Fruit fly (Drosophila melanogaster) whole organism, prepupa: ENCODE measurements around the gene Snx27.

ENCODE experiments used
- Blimp-1 ChIP-seq: fragments of 200-800 bp; sonication (Bioruptor generic); optimal IDR thresholded peaks from 3 replicates; lab custom pipeline; 2017; ENCODE audit warnings: missing biosample characterization, missing genetic modification characterization, mild to moderate bottlenecking, moderate library complexity, missing genetic modification reagents
- CG10631 ChIP-seq: fragments of 200-800 bp; sonication (Bioruptor generic); optimal IDR thresholded peaks from 2 replicates; lab custom pipeline; 2016; ENCODE audit warnings: missing biosample characterization, missing genetic modification characterization
- CG11294 ChIP-seq: fragments of 200-800 bp; sonication (Bioruptor generic); IDR thresholded peaks from 2 replicates; pipeline ENCODE4 v1.3.6; 2022; ENCODE audit warnings: missing biosample characterization, missing genetic modification characterization
- CG11762 ChIP-seq: fragments of 200-800 bp; sonication (Bioruptor generic); optimal IDR thresholded peaks from 3 replicates; lab custom pipeline; 2016; ENCODE audit warnings: missing biosample characterization, missing genetic modification characterization; ENCODE audit not compliant: insufficient read depth
- CG3032 ChIP-seq: fragments of 200-800 bp; optimal IDR thresholded peaks from 2 replicates; lab custom pipeline; 2019; ENCODE audit warnings: missing biosample characterization, mild to moderate bottlenecking, missing genetic modification characterization, moderate library complexity
- CG31627 ChIP-seq: fragments of 200-800 bp; sonication (Bioruptor generic); optimal IDR thresholded peaks from 3 replicates; lab custom pipeline; 2016; ENCODE audit warnings: missing biosample characterization, missing genetic modification characterization
- CG32006 ChIP-seq: fragments of 200-800 bp; sonication (Bioruptor generic); optimal IDR thresholded peaks from 3 replicates; lab custom pipeline; 2017; ENCODE audit warnings: missing biosample characterization, mild to moderate bottlenecking, missing genetic modification characterization
- CG34406 ChIP-seq: fragments of 200-800 bp; sonication (Bioruptor generic); optimal IDR thresholded peaks from 3 replicates; lab custom pipeline; 2016; ENCODE audit warnings: missing biosample characterization, missing genetic modification characterization
- CG3919 ChIP-seq: fragments of 200-800 bp; sonication (Bioruptor generic); optimal IDR thresholded peaks from 3 replicates; lab custom pipeline; 2016; ENCODE audit warnings: missing biosample characterization, missing genetic modification characterization
- CG4318 ChIP-seq: fragments of 200-800 bp; sonication (Bioruptor generic); optimal IDR thresholded peaks from 3 replicates; lab custom pipeline; 2017; ENCODE audit warnings: missing biosample characterization, mild to moderate bottlenecking, missing genetic modification characterization
- CG6163 ChIP-seq: fragments of 200-800 bp; sonication (Bioruptor generic); IDR thresholded peaks from 3 replicates; pipeline ENCODE4 v1.3.6; 2022; ENCODE audit warnings: missing biosample characterization, missing genetic modification characterization
- CG6276 ChIP-seq: fragments of 200-800 bp; sonication (Bioruptor generic); optimal IDR thresholded peaks from 2 replicates; lab custom pipeline; 2017; ENCODE audit warnings: missing biosample characterization, mild to moderate bottlenecking, missing genetic modification characterization
- CG6792 ChIP-seq: fragments of 200-800 bp; sonication (Bioruptor generic); optimal IDR thresholded peaks from 3 replicates; lab custom pipeline; 2016; ENCODE audit warnings: missing biosample characterization, missing genetic modification characterization
- CG6808 ChIP-seq: fragments of 200-800 bp; sonication (Bioruptor generic); optimal IDR thresholded peaks from 3 replicates; lab custom pipeline; 2017; ENCODE audit warnings: missing biosample characterization, missing genetic modification characterization, mild to moderate bottlenecking, moderate library complexity, missing genetic modification reagents
- CG6854 ChIP-seq: fragments of 200-800 bp; sonication (Bioruptor generic); optimal IDR thresholded peaks from 2 replicates; lab custom pipeline; 2017; ENCODE audit warnings: missing biosample characterization, mild to moderate bottlenecking, missing genetic modification characterization
- CG8319 ChIP-seq: fragments of 200-800 bp; sonication (Bioruptor generic); optimal IDR thresholded peaks from 3 replicates; lab custom pipeline; 2016; ENCODE audit warnings: missing biosample characterization, missing genetic modification characterization
- CG8632 ChIP-seq: fragments of 200-800 bp; sonication (Bioruptor generic); optimal IDR thresholded peaks from 3 replicates; lab custom pipeline; 2016; ENCODE audit warnings: missing biosample characterization, missing genetic modification characterization
- Eip78C ChIP-seq: fragments of 200-800 bp; sonication (Bioruptor generic); peaks from one replicate; lab custom pipeline; 2016; ENCODE audit warnings: missing biosample characterization, missing genetic modification characterization
- Eip93F ChIP-seq: fragments of 200-800 bp; sonication (Bioruptor generic); optimal IDR thresholded peaks from 2 replicates; lab custom pipeline; 2016; ENCODE audit warnings: missing biosample characterization, mild to moderate bottlenecking, missing genetic modification characterization
- Gug ChIP-seq: fragments of 200-800 bp; sonication (Bioruptor generic); IDR thresholded peaks from 2 replicates; pipeline ENCODE4 v1.3.6; 2022; ENCODE audit warnings: missing biosample characterization, missing genetic modification characterization
- Hr39 ChIP-seq: fragments of 200-800 bp; sonication (Bioruptor generic); optimal IDR thresholded peaks from 2 replicates; lab custom pipeline; 2016; ENCODE audit warnings: missing biosample characterization, missing genetic modification characterization
- Hr4 ChIP-seq: fragments of 200-800 bp; sonication (Bioruptor generic); optimal IDR thresholded peaks from 3 replicates; lab custom pipeline; 2016; ENCODE audit warnings: missing biosample characterization, missing genetic modification characterization
- Lpt ChIP-seq: fragments of 200-800 bp; sonication (Bioruptor generic); optimal IDR thresholded peaks from 3 replicates; lab custom pipeline; 2016; ENCODE audit warnings: missing biosample characterization, missing genetic modification characterization
- Met ChIP-seq: fragments of 200-800 bp; sonication (Bioruptor generic); optimal IDR thresholded peaks from 3 replicates; lab custom pipeline; 2016; ENCODE audit warnings: missing biosample characterization, missing genetic modification characterization
- OdsH ChIP-seq: fragments of 200-800 bp; sonication (Bioruptor generic); optimal IDR thresholded peaks from 3 replicates; lab custom pipeline; 2016; ENCODE audit warnings: missing biosample characterization, missing genetic modification characterization
- Smox ChIP-seq: fragments of 200-800 bp; sonication (Bioruptor generic); optimal IDR thresholded peaks from 3 replicates; lab custom pipeline; 2016; ENCODE audit warnings: missing biosample characterization, missing genetic modification characterization
- Sox102F ChIP-seq: fragments of 200-800 bp; sonication (Bioruptor generic); optimal IDR thresholded peaks from 2 replicates; lab custom pipeline; 2016; ENCODE audit warnings: missing biosample characterization, mild to moderate bottlenecking, missing genetic modification characterization
- Sox15 ChIP-seq: fragments of 200-800 bp; sonication (Bioruptor generic); optimal IDR thresholded peaks from 3 replicates; lab custom pipeline; 2016; ENCODE audit warnings: missing biosample characterization, missing genetic modification characterization
- achi ChIP-seq: fragments of 200-800 bp; sonication (Bioruptor generic); optimal IDR thresholded peaks from 3 replicates; lab custom pipeline; 2016; ENCODE audit warnings: missing biosample characterization, missing genetic modification characterization
- acj6 ChIP-seq: fragments of 200-800 bp; sonication (Bioruptor generic); optimal IDR thresholded peaks from 3 replicates; lab custom pipeline; 2016; ENCODE audit warnings: missing biosample characterization, missing genetic modification characterization
- cyc ChIP-seq: fragments of 200-800 bp; sonication (Bioruptor generic); optimal IDR thresholded peaks from 3 replicates; lab custom pipeline; 2016; ENCODE audit warnings: missing biosample characterization, missing genetic modification characterization
- dac ChIP-seq: fragments of 200-800 bp; sonication (Bioruptor generic); optimal IDR thresholded peaks from 2 replicates; lab custom pipeline; 2017; ENCODE audit warnings: missing biosample characterization, mild to moderate bottlenecking, missing genetic modification characterization
- dsx ChIP-seq: fragments of 200-800 bp; optimal IDR thresholded peaks from 3 replicates; lab custom pipeline; 2019; ENCODE audit warnings: missing biosample characterization, mild to moderate bottlenecking, missing genetic modification characterization, moderate library complexity; ENCODE audit not compliant: poor library complexity, severe bottlenecking
- eg ChIP-seq: fragments of 200-800 bp; sonication (Bioruptor generic); IDR thresholded peaks from 3 replicates; pipeline ENCODE4 v1.3.6; 2022; ENCODE audit warnings: missing biosample characterization, missing genetic modification characterization
- esn ChIP-seq: fragments of 200-800 bp; sonication (Bioruptor generic); optimal IDR thresholded peaks from 2 replicates; lab custom pipeline; 2016; ENCODE audit warnings: missing biosample characterization, mild to moderate bottlenecking, missing genetic modification characterization, moderate library complexity
- fd59A ChIP-seq: fragments of 200-800 bp; sonication (Bioruptor generic); optimal IDR thresholded peaks from 2 replicates; lab custom pipeline; 2017; ENCODE audit warnings: missing biosample characterization, mild to moderate bottlenecking, missing genetic modification characterization, missing genetic modification reagents
- fd85E ChIP-seq: fragments of 200-800 bp; sonication (Bioruptor generic); optimal IDR thresholded peaks from 3 replicates; lab custom pipeline; 2016; ENCODE audit warnings: missing biosample characterization, missing genetic modification characterization
- fkh ChIP-seq: fragments of 200-800 bp; sonication (Bioruptor generic); optimal IDR thresholded peaks from 3 replicates; lab custom pipeline; 2017; ENCODE audit warnings: missing biosample characterization, mild to moderate bottlenecking, missing genetic modification characterization, moderate library complexity
- lz ChIP-seq: fragments of 200-800 bp; sonication (Bioruptor generic); optimal IDR thresholded peaks from 3 replicates; lab custom pipeline; 2016; ENCODE audit warnings: missing biosample characterization, missing genetic modification characterization
- net ChIP-seq: fragments of 200-800 bp; sonication (Bioruptor generic); optimal IDR thresholded peaks from 3 replicates; lab custom pipeline; 2016; ENCODE audit warnings: missing biosample characterization, missing genetic modification characterization
- salr ChIP-seq, 2 experiments: fragments of 200-800 bp; sonication (Bioruptor generic); optimal IDR thresholded peaks; 3 replicates each; lab custom pipeline; 2016 to 2018; ENCODE audit warnings: missing biosample characterization in 2 of 2, missing genetic modification characterization in 2 of 2, mild to moderate bottlenecking in 1 of 2
- ss ChIP-seq, 2 experiments: fragments of 200-800 bp; sonication (Bioruptor generic); optimal IDR thresholded peaks; 2 replicates in 1 of 2; 3 replicates in 1 of 2; lab custom pipeline; 2017 to 2018; ENCODE audit warnings: mild to moderate bottlenecking in 2 of 2, missing biosample characterization in 2 of 2, missing genetic modification characterization in 2 of 2, moderate library complexity in 1 of 2
- svp ChIP-seq: fragments of 200-800 bp; sonication (Bioruptor generic); peaks from one replicate; lab custom pipeline; 2016; ENCODE audit warnings: missing biosample characterization, missing genetic modification characterization

Gene Snx27

dm6 chrX:5768602-5769251 lies 30.9 kb upstream of the Snx27 start (continued):
- no peak for TF ChIP-seq CG10631
- peak; percentile 70 for TF ChIP-seq CG6808 (GFP tag; lab: Kevin White, UChicago)
- TF ChIP-seq CG34406 (GFP tag; lab: Kevin White, UChicago) = no peak
- TF ChIP-seq achi (GFP tag; lab: Kevin White, UChicago) = no peak
- no peak for TF ChIP-seq acj6 (GFP tag; lab: Kevin White, UChicago)
- no peak for TF ChIP-seq CG32006 (GFP tag; lab: Kevin White, UChicago)
- TF ChIP-seq CG11762 = no peak
- TF ChIP-seq lz = no peak
- TF ChIP-seq CG6854 = peak; percentile 61
- no peak for TF ChIP-seq Eip93F (GFP tag; lab: Kevin White, UChicago)
- TF ChIP-seq svp = no peak
- TF ChIP-seq ss (GFP tag; optimal IDR thresholded peaks at IDR 0.05; lab: Kevin White, UChicago) = peak; percentile 72 to 74
- no peak for TF ChIP-seq CG6276 (GFP tag; lab: Kevin White, UChicago)
- peak; percentile 63 for TF ChIP-seq Eip78C (GFP tag; lab: Kevin White, UChicago)
- TF ChIP-seq net (GFP tag; lab: Kevin White, UChicago) = no peak
- TF ChIP-seq salr (GFP tag; optimal IDR thresholded peaks at IDR 0.05; lab: Kevin White, UChicago) = no peak
- no peak for TF ChIP-seq Sox15 (GFP tag; lab: Kevin White, UChicago)

dm6 chrX:5766732-5767131 lies 28.9 kb upstream of the Snx27 start:
- TF ChIP-seq CG8319 (GFP tag; lab: Kevin White, UChicago) = no peak
- peak; percentile 8 for TF ChIP-seq Eip78C (GFP tag; lab: Kevin White, UChicago)

dm6 chrX:5764001-5764892 lies 26.4 kb upstream of the Snx27 start, which contains the start of the genes MAPk-Ak2 and CG42699:
MAPk-Ak2 (minus strand) TSS chrX:5764203.
CG42699 (plus strand) TSS chrX:5764553.
- TF ChIP-seq Hr39 (GFP tag; lab: Kevin White, UChicago) (no peak), CG6276 (GFP tag; lab: Kevin White, UChicago) (peak; percentile 7), Gug (GFP tag; lab: Robert Waterston, UW) (no peak), dsx (GFP tag; lab: Kevin White, UChicago) (peak; percentile 55), esn (GFP tag; lab: Kevin White, UChicago) (peak; percentile 72), acj6 (GFP tag; lab: Kevin White, UChicago) (peak; percentile 10), Met (GFP tag; lab: Kevin White, UChicago) (peak; percentile 54), Lpt (no peak), CG4318 (no peak), CG11294 (GFP tag; lab: Robert Waterston, UW) (no peak), CG3919 (GFP tag; lab: Kevin White, UChicago) (peak; percentile 45), fkh (GFP tag; lab: Kevin White, UChicago) (peak; percentile 97), dac (GFP tag; lab: Kevin White, UChicago) (no peak), CG6792 (GFP tag; lab: Kevin White, UChicago) (peak; percentile 54), CG10631 (peak; percentile 49), CG31627 (GFP tag; lab: Kevin White, UChicago) (no peak), Blimp-1 (GFP tag; lab: Kevin White, UChicago) (peak; percentile 29), CG8319 (GFP tag; lab: Kevin White, UChicago) (no peak), salr (GFP tag; optimal IDR thresholded peaks at IDR 0.05; lab: Kevin White, UChicago) (peak in 1 of 2 experiments; percentile 26), Eip93F (GFP tag; lab: Kevin White, UChicago) (no peak), CG11762 (no peak), svp (no peak), Hr4 (GFP tag; lab: Kevin White, UChicago) (no peak), eg (GFP tag; lab: Robert Waterston, UW) (no peak; the same call in 2 of the 3 replicates), fd85E (GFP tag; lab: Kevin White, UChicago) (no peak), Eip78C (GFP tag; lab: Kevin White, UChicago) (peak; percentile 87), Sox102F (GFP tag; lab: Kevin White, UChicago) (peak; percentile 54), CG6163 (peak; percentile 34; the same call in 2 of the 3 replicates), CG8632 (GFP tag; lab: Kevin White, UChicago) (peak; percentile 58), CG3032 (tag; lab: Kevin White, UChicago) (peak; percentile 3), cyc (peak; percentile 3), Smox (no peak), fd59A (GFP tag; lab: Kevin White, UChicago) (peak; percentile 13), ss (GFP tag; optimal IDR thresholded peaks at IDR 0.05; lab: Kevin White, UChicago) (peak; percentile 65 to 80), OdsH (GFP tag; lab: Kevin White, UChicago) (peak; percentile 8)
